Worm (Caenorhabditis elegans): Measurements from ENCODE around the gene ZK507.1.
A peak's percentile ranks its signal among the peaks of the same experiment; 100 is the strongest.

Gene ZK507.1

DNA sequence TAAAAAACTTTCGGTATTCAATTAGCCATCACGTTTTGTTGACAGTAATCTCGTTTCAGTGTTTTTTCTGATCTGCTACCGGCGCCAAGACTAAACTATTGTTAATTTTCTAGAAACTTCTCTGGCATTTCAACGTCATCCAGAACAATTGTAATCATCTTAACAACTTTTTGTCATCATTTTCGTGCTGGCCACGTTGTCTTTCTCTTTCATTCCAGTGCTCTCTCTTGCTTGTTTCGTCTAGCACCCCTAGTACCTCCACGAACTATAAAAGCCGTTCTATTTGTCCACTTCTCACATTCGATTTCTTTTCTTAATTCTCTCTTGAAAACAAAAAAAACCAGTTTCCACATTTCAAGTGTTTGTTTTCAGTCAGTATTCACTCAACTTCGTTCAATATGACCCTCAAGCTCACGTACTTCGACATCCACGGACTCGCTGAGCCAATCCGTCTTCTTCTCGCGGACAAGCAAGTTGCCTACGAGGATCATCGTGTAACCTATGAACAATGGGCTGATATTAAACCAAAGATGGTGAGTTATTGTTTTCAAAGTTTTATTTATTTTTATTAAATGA is 42.1 kb downstream of the ZK507.1 start, which contains the start of gene gst-1 (continued):
- TF ChIP-seq ets-5 (GFP tag; IDR thresholded peaks at IDR 0.05) (no peak), vab-15 (tag; optimal IDR thresholded peaks at IDR 0.05) (no peak), nhr-77 (tag; optimal IDR thresholded peaks at IDR 0.05) (no peak), nhr-11 (tag; optimal IDR thresholded peaks at IDR 0.05) (no peak), nhr-71 (tag; optimal IDR thresholded peaks at IDR 0.05) (peak; percentile 38), nhr-76 (tag; optimal IDR thresholded peaks at IDR 0.05) (no peak), unc-62 (GFP tag; optimal IDR thresholded peaks at IDR 0.05) (no peak), lin-39 (tag; optimal IDR thresholded peaks at IDR 0.05) (no peak), fos-1 (tag; optimal IDR thresholded peaks at IDR 0.05) (no peak), Y116A8C.19 (tag; optimal IDR thresholded peaks at IDR 0.05; ENCODE audit: borderline replicate concordance) (no peak), fkh-8 (tag; optimal IDR thresholded peaks at IDR 0.05) (no peak), irx-1 (tag; optimal IDR thresholded peaks at IDR 0.05) (no peak), zip-4 (GFP tag; optimal IDR thresholded peaks at IDR 0.05) (no peak), sox-4 (tag; optimal IDR thresholded peaks at IDR 0.05) (no peak), nhr-20 (tag; optimal IDR thresholded peaks at IDR 0.05) (peak; percentile 67), snpc-4 (tag; optimal IDR thresholded peaks at IDR 0.05) (no peak), zag-1 (tag; optimal IDR thresholded peaks at IDR 0.05) (no peak), nhr-12 (tag; optimal IDR thresholded peaks at IDR 0.05) (no peak), C04F5.9 (tag; optimal IDR thresholded peaks at IDR 0.05) (no peak), dsc-1 (tag; optimal IDR thresholded peaks at IDR 0.05) (no peak), ztf-4 (tag; optimal IDR thresholded peaks at IDR 0.05) (no peak), mef-2 (tag; optimal IDR thresholded peaks at IDR 0.05) (no peak), hlh-17 (GFP tag; optimal IDR thresholded peaks at IDR 0.05; ENCODE audit: borderline replicate concordance) (no peak), grh-1 (GFP tag; IDR thresholded peaks at IDR 0.05) (no peak), ceh-82 (tag; optimal IDR thresholded peaks at IDR 0.05) (no peak), egl-13 (tag; optimal IDR thresholded peaks at IDR 0.05) (no peak), fkh-10 (GFP tag; optimal IDR thresholded peaks at IDR 0.05) (no peak), ceh-88 (GFP tag; IDR thresholded peaks at IDR 0.05) (no peak), egl-27 (tag; optimal IDR thresholded peaks at IDR 0.05) (no peak), alr-1 (tag; optimal IDR thresholded peaks at IDR 0.05; ENCODE audit: borderline replicate concordance) (no peak), ceh-8 (GFP tag; optimal IDR thresholded peaks at IDR 0.05) (no peak), elt-2 (tag; optimal IDR thresholded peaks at IDR 0.05) (peak; percentile 46), unc-86 (tag; optimal IDR thresholded peaks at IDR 0.05) (no peak), lir-3 (tag; optimal IDR thresholded peaks at IDR 0.05; ENCODE audit: poor library complexity) (no peak), ceh-90 (tag; optimal IDR thresholded peaks at IDR 0.05) (no peak), mab-9 (GFP tag; IDR thresholded peaks at IDR 0.05) (no peak), lin-35 (GFP tag; optimal IDR thresholded peaks at IDR 0.05) (peak in 1 of 2 experiments; percentile 33), swsn-7 (tag; optimal IDR thresholded peaks at IDR 0.05) (peak; percentile 10), lsy-2 (tag; optimal IDR thresholded peaks at IDR 0.05) (no peak), unc-130 (tag; optimal IDR thresholded peaks at IDR 0.05) (no peak)

DNA sequence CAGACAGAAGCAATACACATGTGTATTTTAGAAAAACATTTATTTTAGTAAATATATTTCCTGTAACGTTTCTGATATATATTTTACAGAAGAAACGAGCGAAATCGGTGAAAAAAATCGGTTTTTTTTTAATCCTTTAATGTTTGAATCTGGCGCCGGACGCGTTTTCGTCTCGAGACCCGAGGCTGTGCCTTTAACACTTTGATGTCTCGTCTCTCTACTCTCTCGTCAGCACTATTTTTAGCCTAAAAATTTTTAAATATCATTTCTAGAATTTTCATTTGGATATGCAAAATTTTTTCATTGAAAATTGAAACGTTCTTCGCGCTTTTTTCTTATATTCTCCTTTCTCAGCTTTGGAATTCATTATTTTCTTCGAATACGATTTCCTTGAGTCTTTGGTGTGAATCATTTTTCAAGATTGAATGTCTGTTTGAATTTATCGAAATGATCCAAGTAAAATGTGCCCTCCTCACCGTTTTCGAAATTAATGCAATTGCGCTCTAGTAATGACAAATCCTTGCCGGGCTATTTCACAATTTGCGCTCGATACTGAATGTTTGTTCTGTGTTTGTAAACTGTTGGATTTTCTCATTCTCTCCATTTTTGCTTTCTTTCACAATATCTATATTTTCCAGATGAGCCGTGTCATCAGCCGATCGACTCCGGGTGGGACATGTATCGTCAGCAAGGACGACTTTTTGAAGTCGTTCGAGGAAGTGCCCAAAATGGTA is 46.5 kb downstream of the ZK507.1 start, which contains the start of gene cls-2:
Gene cls-2 (plus strand): TSS at position 635 of the 734 bp plus-strand sequence.
- peak; percentile 10 for TF ChIP-seq zip-4 (GFP tag; optimal IDR thresholded peaks at IDR 0.05)
- TF ChIP-seq lin-35 (GFP tag; optimal IDR thresholded peaks at IDR 0.05) = peak in 1 of 2 experiments; percentile 21
- TF ChIP-seq dpl-1 (GFP tag; optimal IDR thresholded peaks at IDR 0.05) = peak in 1 of 3 experiments; percentile 20
- no peak for TF ChIP-seq alr-1 (tag; optimal IDR thresholded peaks at IDR 0.05; ENCODE audit: borderline replicate concordance)
- peak; percentile 16 for TF ChIP-seq mep-1 (tag; optimal IDR thresholded peaks at IDR 0.05)
- TF ChIP-seq snpc-4 (tag; optimal IDR thresholded peaks at IDR 0.05) = no peak
- TF ChIP-seq nhr-77 (tag; optimal IDR thresholded peaks at IDR 0.05) = no peak
- no peak for TF ChIP-seq ceh-90 (tag; optimal IDR thresholded peaks at IDR 0.05)
- TF ChIP-seq hlh-17 (GFP tag; optimal IDR thresholded peaks at IDR 0.05; ENCODE audit: borderline replicate concordance) = no peak
- TF ChIP-seq skn-1 (tag; optimal IDR thresholded peaks at IDR 0.05) = peak; percentile 54
- peak; percentile 5 to 42 for TF ChIP-seq lsy-2 (tag; optimal IDR thresholded peaks at IDR 0.05)
- TF ChIP-seq aha-1 (tag; optimal IDR thresholded peaks at IDR 0.05) = no peak
- TF ChIP-seq ztf-4 (tag; optimal IDR thresholded peaks at IDR 0.05) = no peak
- peak in 1 of 3 experiments; percentile 56 for TF ChIP-seq ceh-82 (tag; optimal IDR thresholded peaks at IDR 0.05)
- peak in 1 of 2 experiments; percentile 37 for TF ChIP-seq efl-1 (optimal IDR thresholded peaks at IDR 0.05)
- TF ChIP-seq efl-1 (GFP tag; optimal IDR thresholded peaks at IDR 0.05 in 1 of 2) = peak; percentile 7 to 43
- TF ChIP-seq blmp-1 (tag; optimal IDR thresholded peaks at IDR 0.05) = no peak

Data from whole organism, L1 larva.